Worm (Caenorhabditis elegans) whole organism, late embryonic: ENCODE measurements around the gene F45D3.3.

Source experiments
- F13H6.1 ChIP-seq: sonication (generic microtip); optimal IDR thresholded peaks from 2 replicates; lab custom pipeline; 2016; ENCODE audit warnings: missing genetic modification characterization, missing compliant biosample characterization
- ama-1 ChIP-seq: fragments of 150-350 bp; optimal IDR thresholded peaks from 2 replicates; lab custom pipeline; 2014
- ceh-18 ChIP-seq: sonication (generic microtip); optimal IDR thresholded peaks from 2 replicates; lab custom pipeline; 2016; ENCODE audit warnings: missing genetic modification characterization, missing compliant biosample characterization
- ceh-19 ChIP-seq: fragments of 200-800 bp; sonication (Bioruptor generic); optimal IDR thresholded peaks from 2 replicates; lab custom pipeline; 2018; ENCODE audit warnings: mild to moderate bottlenecking, missing genetic modification characterization, missing compliant biosample characterization
- ceh-2 ChIP-seq: sonication (generic microtip); optimal IDR thresholded peaks from 2 replicates; lab custom pipeline; 2016; ENCODE audit warnings: missing genotype, missing genetic modification characterization, missing compliant biosample characterization
- fkh-6 ChIP-seq: sonication (generic microtip); optimal IDR thresholded peaks from 2 replicates; lab custom pipeline; 2016; ENCODE audit warnings: missing genetic modification characterization, missing compliant biosample characterization
- hlh-6 ChIP-seq: sonication (generic microtip); optimal IDR thresholded peaks from 2 replicates; lab custom pipeline; 2016; ENCODE audit warnings: missing genotype, missing genetic modification characterization, missing compliant biosample characterization
- hlh-8 ChIP-seq: sonication (generic microtip); optimal IDR thresholded peaks from 2 replicates; lab custom pipeline; 2016; ENCODE audit warnings: missing genotype, missing genetic modification characterization, missing compliant biosample characterization
- lin-11 ChIP-seq: fragments of 200-800 bp; sonication (Bioruptor generic); optimal IDR thresholded peaks from 2 replicates; lab custom pipeline; 2018; ENCODE audit warnings: mild to moderate bottlenecking, missing genetic modification characterization, missing compliant biosample characterization
- rnt-1 ChIP-seq: sonication (generic microtip); optimal IDR thresholded peaks from 2 replicates; lab custom pipeline; 2016; ENCODE audit warnings: missing genetic modification characterization, missing compliant biosample characterization
- tbx-2 ChIP-seq: sonication (generic microtip); optimal IDR thresholded peaks from 2 replicates; lab custom pipeline; 2016; ENCODE audit warnings: missing genetic modification characterization, missing compliant biosample characterization
- zip-5 ChIP-seq: sonication (generic microtip); optimal IDR thresholded peaks from 2 replicates; lab custom pipeline; 2016; ENCODE audit warnings: missing genetic modification characterization, missing compliant biosample characterization

ce11 chrV:12505730-12506129 is 44.5 kb downstream of the F45D3.3 start:
- no peak for TF ChIP-seq ceh-19 (GFP tag; lab: Kevin White, UChicago)
- TF ChIP-seq lin-11, result no peak
- no peak for TF ChIP-seq hlh-8
- no peak for TF ChIP-seq ama-1 (lab: Kevin White, UChicago)
- no peak for TF ChIP-seq hlh-6 (tag; lab: Kevin White, UChicago)
- no peak for TF ChIP-seq tbx-2 (tag; lab: Kevin White, UChicago)
- TF ChIP-seq fkh-6 (tag; lab: Kevin White, UChicago), result no peak
- no peak for TF ChIP-seq rnt-1 (tag; lab: Kevin White, UChicago)
- no peak for TF ChIP-seq ceh-18 (tag; lab: Kevin White, UChicago)
- TF ChIP-seq F13H6.1, result no peak
- no peak for TF ChIP-seq ceh-2
- no peak for TF ChIP-seq zip-5 (tag; lab: Kevin White, UChicago)
